Fruit fly (Drosophila melanogaster) whole organism, prepupa: Measurements from ENCODE around the gene Pex10.
A peak's percentile ranks its signal among the peaks of the same experiment; 100 is the strongest.

ENCODE experiments used
- Blimp-1 ChIP-seq: fragments of 200-800 bp; sonication (Bioruptor generic); optimal IDR thresholded peaks from 3 replicates; lab custom pipeline; 2017; ENCODE audit warnings: missing biosample characterization, missing genetic modification characterization, mild to moderate bottlenecking, moderate library complexity, missing genetic modification reagents
- CG10669 ChIP-seq: fragments of 200-800 bp; sonication (Bioruptor generic); optimal IDR thresholded peaks from 3 replicates; lab custom pipeline; 2018; ENCODE audit warnings: missing biosample characterization, mild to moderate bottlenecking, missing genetic modification characterization, moderate library complexity
- CG11762 ChIP-seq: fragments of 200-800 bp; sonication (Bioruptor generic); optimal IDR thresholded peaks from 3 replicates; lab custom pipeline; 2016; ENCODE audit warnings: missing biosample characterization, missing genetic modification characterization; ENCODE audit not compliant: insufficient read depth
- CG15336 ChIP-seq: fragments of 200-800 bp; sonication (Bioruptor generic); IDR thresholded peaks from 2 replicates; pipeline ENCODE4 v1.3.6; 2022; ENCODE audit warnings: missing biosample characterization, missing genetic modification characterization
- CG3032 ChIP-seq: fragments of 200-800 bp; optimal IDR thresholded peaks from 2 replicates; lab custom pipeline; 2019; ENCODE audit warnings: missing biosample characterization, mild to moderate bottlenecking, missing genetic modification characterization, moderate library complexity
- CG32006 ChIP-seq: fragments of 200-800 bp; sonication (Bioruptor generic); optimal IDR thresholded peaks from 3 replicates; lab custom pipeline; 2017; ENCODE audit warnings: missing biosample characterization, mild to moderate bottlenecking, missing genetic modification characterization
- CG34406 ChIP-seq: fragments of 200-800 bp; sonication (Bioruptor generic); optimal IDR thresholded peaks from 3 replicates; lab custom pipeline; 2016; ENCODE audit warnings: missing biosample characterization, missing genetic modification characterization
- CG3919 ChIP-seq: fragments of 200-800 bp; sonication (Bioruptor generic); optimal IDR thresholded peaks from 3 replicates; lab custom pipeline; 2016; ENCODE audit warnings: missing biosample characterization, missing genetic modification characterization
- CG4318 ChIP-seq: fragments of 200-800 bp; sonication (Bioruptor generic); optimal IDR thresholded peaks from 3 replicates; lab custom pipeline; 2017; ENCODE audit warnings: missing biosample characterization, mild to moderate bottlenecking, missing genetic modification characterization
- CG6163 ChIP-seq: fragments of 200-800 bp; sonication (Bioruptor generic); IDR thresholded peaks from 3 replicates; pipeline ENCODE4 v1.3.6; 2022; ENCODE audit warnings: missing biosample characterization, missing genetic modification characterization
- CG6854 ChIP-seq: fragments of 200-800 bp; sonication (Bioruptor generic); optimal IDR thresholded peaks from 2 replicates; lab custom pipeline; 2017; ENCODE audit warnings: missing biosample characterization, mild to moderate bottlenecking, missing genetic modification characterization
- CG8119 ChIP-seq: fragments of 200-800 bp; sonication (Bioruptor generic); IDR thresholded peaks from 3 replicates; pipeline ENCODE4 v1.3.6; 2022; ENCODE audit warnings: missing biosample characterization, missing genetic modification characterization
- CG8319 ChIP-seq: fragments of 200-800 bp; sonication (Bioruptor generic); optimal IDR thresholded peaks from 3 replicates; lab custom pipeline; 2016; ENCODE audit warnings: missing biosample characterization, missing genetic modification characterization
- CG9139 ChIP-seq: fragments of 200-800 bp; sonication (Bioruptor generic); optimal IDR thresholded peaks from 3 replicates; lab custom pipeline; 2017; ENCODE audit warnings: missing biosample characterization, mild to moderate bottlenecking, missing genetic modification characterization
- Eip75B ChIP-seq: fragments of 200-800 bp; sonication (Bioruptor generic); optimal IDR thresholded peaks from 3 replicates; lab custom pipeline; 2016; ENCODE audit warnings: missing biosample characterization, missing genetic modification characterization
- Eip78C ChIP-seq: fragments of 200-800 bp; sonication (Bioruptor generic); peaks from one replicate; lab custom pipeline; 2016; ENCODE audit warnings: missing biosample characterization, missing genetic modification characterization
- Ets21C ChIP-seq: fragments of 200-800 bp; sonication (Bioruptor generic); optimal IDR thresholded peaks from 3 replicates; lab custom pipeline; 2016; ENCODE audit warnings: missing biosample characterization, missing genetic modification characterization
- Ets96B ChIP-seq: fragments of 200-800 bp; optimal IDR thresholded peaks from 2 replicates; lab custom pipeline; 2019; ENCODE audit warnings: missing biosample characterization, mild to moderate bottlenecking, missing genetic modification characterization, moderate library complexity
- Gug ChIP-seq: fragments of 200-800 bp; sonication (Bioruptor generic); IDR thresholded peaks from 2 replicates; pipeline ENCODE4 v1.3.6; 2022; ENCODE audit warnings: missing biosample characterization, missing genetic modification characterization
- Hr38 ChIP-seq: sonication (Bioruptor generic); optimal IDR thresholded peaks from 2 replicates; lab custom pipeline; 2016; ENCODE audit warnings: missing biosample characterization, missing genetic modification characterization
- Hr4 ChIP-seq: fragments of 200-800 bp; sonication (Bioruptor generic); optimal IDR thresholded peaks from 3 replicates; lab custom pipeline; 2016; ENCODE audit warnings: missing biosample characterization, missing genetic modification characterization
- Lpt ChIP-seq: fragments of 200-800 bp; sonication (Bioruptor generic); optimal IDR thresholded peaks from 3 replicates; lab custom pipeline; 2016; ENCODE audit warnings: missing biosample characterization, missing genetic modification characterization
- Met ChIP-seq: fragments of 200-800 bp; sonication (Bioruptor generic); optimal IDR thresholded peaks from 3 replicates; lab custom pipeline; 2016; ENCODE audit warnings: missing biosample characterization, missing genetic modification characterization
- OdsH ChIP-seq: fragments of 200-800 bp; sonication (Bioruptor generic); optimal IDR thresholded peaks from 3 replicates; lab custom pipeline; 2016; ENCODE audit warnings: missing biosample characterization, missing genetic modification characterization
- Smox ChIP-seq: fragments of 200-800 bp; sonication (Bioruptor generic); optimal IDR thresholded peaks from 3 replicates; lab custom pipeline; 2016; ENCODE audit warnings: missing biosample characterization, missing genetic modification characterization
- Sox102F ChIP-seq: fragments of 200-800 bp; sonication (Bioruptor generic); optimal IDR thresholded peaks from 2 replicates; lab custom pipeline; 2016; ENCODE audit warnings: missing biosample characterization, mild to moderate bottlenecking, missing genetic modification characterization
- Sox15 ChIP-seq: fragments of 200-800 bp; sonication (Bioruptor generic); optimal IDR thresholded peaks from 3 replicates; lab custom pipeline; 2016; ENCODE audit warnings: missing biosample characterization, missing genetic modification characterization
- achi ChIP-seq: fragments of 200-800 bp; sonication (Bioruptor generic); optimal IDR thresholded peaks from 3 replicates; lab custom pipeline; 2016; ENCODE audit warnings: missing biosample characterization, missing genetic modification characterization
- acj6 ChIP-seq: fragments of 200-800 bp; sonication (Bioruptor generic); optimal IDR thresholded peaks from 3 replicates; lab custom pipeline; 2016; ENCODE audit warnings: missing biosample characterization, missing genetic modification characterization
- dsx ChIP-seq: fragments of 200-800 bp; optimal IDR thresholded peaks from 3 replicates; lab custom pipeline; 2019; ENCODE audit warnings: missing biosample characterization, mild to moderate bottlenecking, missing genetic modification characterization, moderate library complexity; ENCODE audit not compliant: poor library complexity, severe bottlenecking
- eg ChIP-seq: fragments of 200-800 bp; sonication (Bioruptor generic); IDR thresholded peaks from 3 replicates; pipeline ENCODE4 v1.3.6; 2022; ENCODE audit warnings: missing biosample characterization, missing genetic modification characterization
- esn ChIP-seq: fragments of 200-800 bp; sonication (Bioruptor generic); optimal IDR thresholded peaks from 2 replicates; lab custom pipeline; 2016; ENCODE audit warnings: missing biosample characterization, mild to moderate bottlenecking, missing genetic modification characterization, moderate library complexity
- fd59A ChIP-seq: fragments of 200-800 bp; sonication (Bioruptor generic); optimal IDR thresholded peaks from 2 replicates; lab custom pipeline; 2017; ENCODE audit warnings: missing biosample characterization, mild to moderate bottlenecking, missing genetic modification characterization, missing genetic modification reagents
- fd85E ChIP-seq: fragments of 200-800 bp; sonication (Bioruptor generic); optimal IDR thresholded peaks from 3 replicates; lab custom pipeline; 2016; ENCODE audit warnings: missing biosample characterization, missing genetic modification characterization
- fkh ChIP-seq: fragments of 200-800 bp; sonication (Bioruptor generic); optimal IDR thresholded peaks from 3 replicates; lab custom pipeline; 2017; ENCODE audit warnings: missing biosample characterization, mild to moderate bottlenecking, missing genetic modification characterization, moderate library complexity
- net ChIP-seq: fragments of 200-800 bp; sonication (Bioruptor generic); optimal IDR thresholded peaks from 3 replicates; lab custom pipeline; 2016; ENCODE audit warnings: missing biosample characterization, missing genetic modification characterization
- pdm3 ChIP-seq: fragments of 200-800 bp; sonication (Bioruptor generic); optimal IDR thresholded peaks from 3 replicates; lab custom pipeline; 2016; ENCODE audit warnings: missing biosample characterization, missing genetic modification characterization
- salr ChIP-seq, 2 experiments: fragments of 200-800 bp; sonication (Bioruptor generic); optimal IDR thresholded peaks; 3 replicates each; lab custom pipeline; 2016 to 2018; ENCODE audit warnings: missing biosample characterization in 2 of 2, missing genetic modification characterization in 2 of 2, mild to moderate bottlenecking in 1 of 2
- spab ChIP-seq: fragments of 200-800 bp; sonication (Bioruptor generic); optimal IDR thresholded peaks from 2 replicates; lab custom pipeline; 2017; ENCODE audit warnings: missing biosample characterization, mild to moderate bottlenecking, missing genetic modification characterization, missing genetic modification reagents
- ss ChIP-seq, 2 experiments: fragments of 200-800 bp; sonication (Bioruptor generic); optimal IDR thresholded peaks; 2 replicates in 1 of 2; 3 replicates in 1 of 2; lab custom pipeline; 2017 to 2018; ENCODE audit warnings: mild to moderate bottlenecking in 2 of 2, missing biosample characterization in 2 of 2, missing genetic modification characterization in 2 of 2, moderate library complexity in 1 of 2
- svp ChIP-seq: fragments of 200-800 bp; sonication (Bioruptor generic); peaks from one replicate; lab custom pipeline; 2016; ENCODE audit warnings: missing biosample characterization, missing genetic modification characterization
- vri ChIP-seq: fragments of 200-800 bp; sonication (Bioruptor generic); optimal IDR thresholded peaks from 3 replicates; lab custom pipeline; 2016; ENCODE audit warnings: missing biosample characterization, mild to moderate bottlenecking, missing genetic modification characterization

Gene Pex10

DNA sequence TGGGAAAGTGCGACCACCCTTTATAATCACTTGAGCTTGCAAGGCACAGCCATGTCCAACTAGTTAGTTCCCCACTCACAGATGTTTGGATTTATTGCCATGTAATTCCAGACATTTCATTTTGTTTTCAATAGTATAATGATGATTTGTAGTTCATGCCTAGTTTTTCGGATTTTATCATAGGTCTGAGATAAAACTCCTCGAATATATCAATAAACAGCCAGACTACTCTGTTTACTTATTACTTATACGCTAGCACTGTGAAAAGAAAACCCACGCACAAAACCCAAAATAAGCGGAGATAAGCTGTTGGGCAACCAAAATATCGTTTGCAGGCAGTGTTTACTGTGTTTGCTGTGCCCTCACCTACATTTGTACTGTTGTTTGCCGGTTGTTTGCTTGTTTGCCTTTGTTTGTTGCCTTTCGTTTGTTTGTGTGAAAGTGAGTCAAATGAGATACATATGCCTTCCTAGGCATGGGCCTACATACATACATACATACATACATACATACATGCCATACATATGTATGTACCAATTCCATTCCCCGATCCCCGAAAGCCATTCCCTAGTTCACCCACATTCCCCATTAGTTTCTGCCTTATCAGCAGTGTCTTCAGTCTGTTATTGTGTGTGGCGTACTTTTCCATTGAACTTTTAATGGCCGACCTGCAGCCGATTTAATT, 21.3 kb downstream of the Pex10 start (continued):
- TF ChIP-seq esn (GFP tag; lab: Kevin White, UChicago) (peak; percentile 41), Lpt (GFP tag; lab: Kevin White, UChicago) (no peak), Blimp-1 (GFP tag; lab: Kevin White, UChicago) (no peak), vri (GFP tag; lab: Kevin White, UChicago) (peak; percentile 20), Ets96B (tag; lab: Kevin White, UChicago) (peak; percentile 43), acj6 (GFP tag; lab: Kevin White, UChicago) (peak; percentile 29), CG4318 (GFP tag; lab: Kevin White, UChicago) (no peak), pdm3 (GFP tag; lab: Kevin White, UChicago) (peak; percentile 31), CG9139 (GFP tag; lab: Kevin White, UChicago) (no peak), Met (peak; percentile 36), Gug (GFP tag; lab: Robert Waterston, UW) (no peak), CG8319 (no peak), OdsH (GFP tag; lab: Kevin White, UChicago) (peak; percentile 48), CG3919 (GFP tag; lab: Kevin White, UChicago) (peak; percentile 31), Hr38 (GFP tag; lab: Kevin White, UChicago) (no peak)

dm6 chr3L:1580194-1580593, 22.2 kb downstream of the Pex10 start:
- TF ChIP-seq acj6 (GFP tag; lab: Kevin White, UChicago): no peak
- no peak for TF ChIP-seq CG6163 (GFP tag; lab: Robert Waterston, UW)
- no peak for TF ChIP-seq CG34406 (GFP tag; lab: Kevin White, UChicago)
- no peak for TF ChIP-seq net (GFP tag; lab: Kevin White, UChicago)
- no peak for TF ChIP-seq Eip78C (GFP tag; lab: Kevin White, UChicago)
- no peak for TF ChIP-seq Sox102F (GFP tag; lab: Kevin White, UChicago)
- no peak for TF ChIP-seq Lpt (GFP tag; lab: Kevin White, UChicago)
- TF ChIP-seq CG10669 (GFP tag; lab: Kevin White, UChicago): no peak
- no peak for TF ChIP-seq Hr38 (GFP tag; lab: Kevin White, UChicago)
- no peak for TF ChIP-seq Blimp-1 (GFP tag; lab: Kevin White, UChicago)
- no peak for TF ChIP-seq fd85E (GFP tag; lab: Kevin White, UChicago)
- TF ChIP-seq Eip75B (GFP tag; lab: Kevin White, UChicago): no peak
- no peak for TF ChIP-seq dsx (GFP tag; lab: Kevin White, UChicago)
- TF ChIP-seq fd59A: no peak
- no peak for TF ChIP-seq CG9139 (GFP tag; lab: Kevin White, UChicago)
- TF ChIP-seq salr (GFP tag; optimal IDR thresholded peaks at IDR 0.05; lab: Kevin White, UChicago): no peak
- no peak for TF ChIP-seq ss (GFP tag; optimal IDR thresholded peaks at IDR 0.05; lab: Kevin White, UChicago)
- TF ChIP-seq CG3919 (GFP tag; lab: Kevin White, UChicago): no peak
- TF ChIP-seq Hr4 (GFP tag; lab: Kevin White, UChicago): no peak

- no peak for TF ChIP-seq spab (GFP tag; lab: Kevin White, UChicago)
- no peak for TF ChIP-seq Gug (GFP tag; lab: Robert Waterston, UW)
- no peak for TF ChIP-seq CG9139 (GFP tag; lab: Kevin White, UChicago)
Measured at dm6 chr3L:1580821-1581220, 22.8 kb downstream of the Pex10 start.

DNA sequence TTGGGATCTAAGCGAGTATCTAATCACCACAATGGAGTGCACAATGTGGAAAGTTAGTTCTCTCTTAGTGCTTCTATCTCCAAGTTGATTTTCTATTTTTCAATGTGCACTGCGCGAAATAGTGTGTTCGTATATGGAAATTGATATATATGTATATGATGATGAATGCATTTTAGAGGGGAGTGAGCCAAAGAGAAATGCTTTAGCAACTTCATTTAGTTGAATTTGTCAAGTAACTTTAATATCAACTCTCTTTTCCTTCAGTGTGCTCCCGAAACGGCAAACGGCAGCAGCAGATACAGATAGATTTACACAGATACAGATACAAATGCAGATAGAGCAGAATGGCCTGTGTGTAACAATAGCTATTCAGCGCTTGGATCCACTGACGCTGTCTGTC, 26.0 kb downstream of the Pex10 start:
- TF ChIP-seq CG6854 (GFP tag; lab: Kevin White, UChicago) (no peak), dsx (GFP tag; lab: Kevin White, UChicago) (no peak), acj6 (GFP tag; lab: Kevin White, UChicago) (peak; percentile 61), esn (GFP tag; lab: Kevin White, UChicago) (peak; percentile 22), Smox (peak; percentile 12), Sox15 (no peak), CG11762 (GFP tag; lab: Kevin White, UChicago) (no peak), Eip78C (GFP tag; lab: Kevin White, UChicago) (peak; percentile 88), CG34406 (GFP tag; lab: Kevin White, UChicago) (peak; percentile 13), Ets21C (no peak), fd85E (GFP tag; lab: Kevin White, UChicago) (no peak), achi (GFP tag; lab: Kevin White, UChicago) (peak; percentile 12), CG15336 (GFP tag; lab: Robert Waterston, UW) (peak; percentile 90), Gug (GFP tag; lab: Robert Waterston, UW) (peak; percentile 88), eg (GFP tag; lab: Robert Waterston, UW) (peak; percentile 91), CG32006 (GFP tag; lab: Kevin White, UChicago) (peak; percentile 91), CG10669 (GFP tag; lab: Kevin White, UChicago) (no peak), Blimp-1 (GFP tag; lab: Kevin White, UChicago) (no peak), CG8119 (GFP tag; lab: Robert Waterston, UW) (peak; percentile 87), fd59A (no peak), fkh (GFP tag; lab: Kevin White, UChicago) (no peak), svp (GFP tag; lab: Kevin White, UChicago) (peak; percentile 37), CG3032 (tag; lab: Kevin White, UChicago) (peak; percentile 3)
